Worm (Caenorhabditis elegans): ENCODE data around the gene C35D10.8.

Gene C35D10.8

DNA sequence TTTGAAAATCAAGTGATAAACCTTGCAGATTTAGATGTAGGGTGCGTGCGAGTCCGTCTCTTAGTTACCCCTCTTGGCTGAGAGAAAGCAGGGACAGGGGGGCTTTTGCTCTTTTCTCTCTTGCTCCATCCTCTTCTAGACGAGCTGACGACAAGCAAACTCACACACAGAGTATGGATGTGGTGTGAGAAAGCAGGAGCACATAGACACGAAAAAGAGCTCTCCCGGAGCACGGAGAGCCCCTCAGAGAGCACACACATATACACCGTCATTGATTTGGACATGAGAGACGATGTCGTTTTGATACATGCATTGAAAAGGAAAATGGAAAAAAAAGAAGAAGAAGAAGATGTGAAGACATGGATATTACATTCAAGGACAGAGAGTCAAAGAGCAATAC is 20.6 kb downstream of the C35D10.8 start:
- peak; percentile 21 for TF ChIP-seq ces-1 (GFP tag; optimal IDR thresholded peaks at IDR 0.05)
- TF ChIP-seq nhr-12 (tag; optimal IDR thresholded peaks at IDR 0.05): no peak
- TF ChIP-seq bed-3 (GFP tag; optimal IDR thresholded peaks at IDR 0.05): no peak
- no peak for TF ChIP-seq mep-1 (tag; optimal IDR thresholded peaks at IDR 0.05)

DNA sequence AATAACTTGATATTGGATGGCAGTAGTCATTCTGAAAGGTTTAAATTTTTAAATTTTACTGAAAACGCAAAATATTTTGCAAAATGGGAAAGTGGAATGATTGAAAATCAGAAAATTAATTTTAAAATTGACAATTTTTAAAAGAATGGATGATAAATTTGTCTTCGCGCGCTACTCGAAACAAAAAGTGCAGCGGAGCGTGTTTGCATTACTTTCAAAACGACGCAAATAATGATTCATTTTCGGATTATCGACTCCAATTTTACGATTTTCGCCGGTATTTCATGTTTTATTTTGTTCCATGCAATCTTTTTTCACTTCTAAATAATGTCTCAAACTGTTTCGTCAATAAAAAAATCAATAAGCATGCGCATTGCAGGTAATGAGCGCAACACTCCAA is 23.3 kb downstream of the C35D10.8 start, which contains the start of the genes tost-1 and arx-6:
tost-1 (minus strand) TSS at position 31 of the 400 bp plus-strand sequence.
arx-6 (plus strand) TSS at position 378 of the 400 bp plus-strand sequence.
- TF ChIP-seq lin-32 (GFP tag; optimal IDR thresholded peaks at IDR 0.05) (no peak), bed-3 (GFP tag; optimal IDR thresholded peaks at IDR 0.05) (no peak), elt-3 (tag; optimal IDR thresholded peaks at IDR 0.05) (no peak), ceh-43 (GFP tag; optimal IDR thresholded peaks at IDR 0.05) (no peak), lsy-2 (tag; optimal IDR thresholded peaks at IDR 0.05) (peak; percentile 37), unc-120 (tag; optimal IDR thresholded peaks at IDR 0.05; ENCODE audit: poor library complexity, severe bottlenecking) (no peak), cnd-1 (tag; optimal IDR thresholded peaks at IDR 0.05) (no peak), pha-4 (tag; optimal IDR thresholded peaks at IDR 0.05) (peak; percentile 19), nhr-28 (tag; optimal IDR thresholded peaks at IDR 0.05) (no peak), flh-1 (GFP tag; optimal IDR thresholded peaks at IDR 0.05) (no peak), mep-1 (tag; optimal IDR thresholded peaks at IDR 0.05) (peak; percentile 50)

DNA sequence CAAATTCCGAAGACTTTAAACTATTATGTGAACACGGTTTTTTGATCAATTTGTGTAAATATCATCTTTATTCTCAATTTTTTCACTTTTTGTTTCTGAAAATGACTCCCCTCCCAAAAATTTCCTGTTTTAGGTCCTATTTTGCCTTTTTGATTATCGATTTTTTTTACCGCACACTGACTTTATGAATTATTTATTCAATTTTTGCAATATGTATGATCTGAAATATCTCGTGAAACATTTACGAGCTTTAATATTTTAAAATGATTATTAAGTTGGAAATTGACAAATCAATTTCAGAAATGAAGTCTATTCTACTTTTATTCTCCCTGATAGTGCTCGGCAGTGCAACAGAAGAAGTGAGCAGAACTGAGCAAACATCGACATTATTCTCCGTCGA is 24.4 kb downstream of the C35D10.8 start, which contains the start of gene C35D10.1:
C35D10.1 (plus strand) TSS at position 301 of the 400 bp plus-strand sequence.
- TF ChIP-seq lin-32 (GFP tag; optimal IDR thresholded peaks at IDR 0.05) (no peak), nhr-12 (tag; optimal IDR thresholded peaks at IDR 0.05) (no peak), flh-1 (GFP tag; optimal IDR thresholded peaks at IDR 0.05) (no peak), lsy-2 (tag; optimal IDR thresholded peaks at IDR 0.05) (no peak), ham-2 (GFP tag; optimal IDR thresholded peaks at IDR 0.05) (no peak), blmp-1 (tag; optimal IDR thresholded peaks at IDR 0.05) (no peak), nhr-76 (tag; optimal IDR thresholded peaks at IDR 0.05) (no peak), mls-2 (tag; optimal IDR thresholded peaks at IDR 0.05) (no peak), ceh-39 (tag; optimal IDR thresholded peaks at IDR 0.05) (no peak), bed-3 (GFP tag; optimal IDR thresholded peaks at IDR 0.05) (no peak), elt-1 (tag; optimal IDR thresholded peaks at IDR 0.05; ENCODE audit: borderline replicate concordance, insufficient read depth) (no peak), lin-13 (tag; optimal IDR thresholded peaks at IDR 0.05) (no peak), elt-3 (tag; optimal IDR thresholded peaks at IDR 0.05) (no peak), cnd-1 (tag; optimal IDR thresholded peaks at IDR 0.05) (no peak)

DNA sequence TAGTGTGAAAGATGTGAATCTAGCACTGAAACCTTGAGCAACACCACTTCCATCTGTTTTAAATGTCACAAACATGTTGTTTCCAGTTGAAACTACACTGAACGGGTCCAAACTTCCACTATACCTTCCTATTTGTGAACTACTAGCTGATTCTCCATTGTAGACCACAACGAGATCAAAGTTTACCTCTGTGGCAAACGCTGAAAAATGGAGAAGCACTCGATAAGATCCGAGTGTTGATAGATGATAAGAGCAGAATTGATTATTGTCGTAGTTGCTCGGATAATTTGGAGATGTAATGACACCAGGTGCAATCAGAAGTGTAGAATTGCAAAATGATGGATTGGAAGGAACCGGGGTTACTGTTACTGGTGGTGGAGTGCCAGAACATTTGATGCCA is 26.9 kb downstream of the C35D10.8 start:
- no peak for TF ChIP-seq lin-13 (tag; optimal IDR thresholded peaks at IDR 0.05)
- TF ChIP-seq mls-2 (tag; optimal IDR thresholded peaks at IDR 0.05): no peak
- TF ChIP-seq mep-1 (tag; optimal IDR thresholded peaks at IDR 0.05): no peak
- TF ChIP-seq ztf-11 (tag; optimal IDR thresholded peaks at IDR 0.05): no peak

DNA sequence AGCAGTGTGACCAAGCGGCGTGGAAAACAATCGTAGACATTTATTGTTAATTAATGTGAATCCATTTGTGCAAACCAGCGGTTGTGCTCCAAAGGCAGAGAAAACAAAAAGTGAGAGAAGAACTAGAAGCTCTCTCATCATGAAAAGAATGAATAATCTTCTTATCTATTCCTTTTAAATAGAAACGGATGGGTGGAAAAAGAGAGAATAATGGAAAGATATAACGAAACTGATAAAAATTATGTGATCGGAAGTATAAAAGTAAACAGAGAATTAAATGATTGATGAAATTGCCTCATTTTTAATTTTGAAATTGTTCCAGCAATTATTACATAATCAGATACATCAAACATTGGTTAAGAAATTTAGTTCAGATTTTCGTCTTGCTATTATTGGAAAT is 28.4 kb downstream of the C35D10.8 start, which contains the start of gene clec-5:
clec-5 (minus strand) TSS at position 178 of the 400 bp plus-strand sequence.
- TF ChIP-seq ceh-39 (tag; optimal IDR thresholded peaks at IDR 0.05) (no peak), ceh-83 (GFP tag; optimal IDR thresholded peaks at IDR 0.05) (no peak), ceh-43 (GFP tag; optimal IDR thresholded peaks at IDR 0.05) (no peak), bed-3 (GFP tag; optimal IDR thresholded peaks at IDR 0.05) (no peak), mep-1 (tag; optimal IDR thresholded peaks at IDR 0.05) (no peak), elt-1 (tag; optimal IDR thresholded peaks at IDR 0.05; ENCODE audit: borderline replicate concordance, insufficient read depth) (no peak), ces-1 (GFP tag; optimal IDR thresholded peaks at IDR 0.05) (no peak), flh-1 (GFP tag; optimal IDR thresholded peaks at IDR 0.05) (no peak), M03D4.4 (tag; optimal IDR thresholded peaks at IDR 0.05) (no peak), lin-13 (tag; optimal IDR thresholded peaks at IDR 0.05) (no peak), lin-32 (GFP tag; optimal IDR thresholded peaks at IDR 0.05) (no peak), zip-8 (tag; optimal IDR thresholded peaks at IDR 0.05) (no peak), unc-120 (tag; optimal IDR thresholded peaks at IDR 0.05; ENCODE audit: poor library complexity, severe bottlenecking) (no peak), unc-62 (GFP tag; optimal IDR thresholded peaks at IDR 0.05) (no peak), nhr-237 (tag; optimal IDR thresholded peaks at IDR 0.05) (no peak), mab-5 (tag; optimal IDR thresholded peaks at IDR 0.05) (no peak), nhr-12 (tag; optimal IDR thresholded peaks at IDR 0.05) (no peak), pha-4 (tag; optimal IDR thresholded peaks at IDR 0.05) (no peak), snpc-4 (tag; optimal IDR thresholded peaks at IDR 0.05) (no peak), unc-39 (tag; optimal IDR thresholded peaks at IDR 0.05) (no peak)

DNA sequence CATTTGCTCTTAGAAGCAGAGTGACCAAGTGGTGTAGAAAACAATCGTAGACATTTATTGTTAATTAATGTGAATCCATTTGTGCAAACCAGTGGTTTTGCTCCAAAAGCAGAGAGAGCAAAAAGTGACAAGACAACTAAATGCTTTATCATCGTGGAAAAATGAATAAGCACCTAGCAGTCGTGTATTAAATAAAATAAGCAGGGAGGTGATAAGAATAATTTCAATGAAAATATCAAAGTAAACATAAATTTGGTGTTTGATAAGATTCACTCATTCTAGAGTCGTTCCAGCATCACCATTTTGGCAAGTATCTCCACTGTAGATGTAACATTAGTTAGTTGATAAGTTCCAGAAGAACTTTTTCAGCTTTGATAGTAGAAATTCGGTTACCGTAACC is 32.3 kb downstream of the C35D10.8 start, which contains the start of gene clec-6:
clec-6 (minus strand) TSS at position 154 of the 400 bp plus-strand sequence.
- no peak for TF ChIP-seq lin-13 (tag; optimal IDR thresholded peaks at IDR 0.05)
- TF ChIP-seq nhr-76 (tag; optimal IDR thresholded peaks at IDR 0.05): no peak
- TF ChIP-seq ham-2 (GFP tag; optimal IDR thresholded peaks at IDR 0.05): no peak
- TF ChIP-seq nhr-2 (tag; optimal IDR thresholded peaks at IDR 0.05): no peak
- no peak for TF ChIP-seq mep-1 (tag; optimal IDR thresholded peaks at IDR 0.05)
- TF ChIP-seq zip-8 (tag; optimal IDR thresholded peaks at IDR 0.05): no peak
- no peak for TF ChIP-seq nhr-237 (tag; optimal IDR thresholded peaks at IDR 0.05)
- no peak for TF ChIP-seq snpc-4 (tag; optimal IDR thresholded peaks at IDR 0.05)
- no peak for TF ChIP-seq unc-120 (tag; optimal IDR thresholded peaks at IDR 0.05; ENCODE audit: poor library complexity, severe bottlenecking)
- TF ChIP-seq ceh-83 (GFP tag; optimal IDR thresholded peaks at IDR 0.05): no peak
- no peak for TF ChIP-seq sem-2 (GFP tag; optimal IDR thresholded peaks at IDR 0.05)
- no peak for TF ChIP-seq mab-5 (tag; optimal IDR thresholded peaks at IDR 0.05)
- TF ChIP-seq ztf-11 (tag; optimal IDR thresholded peaks at IDR 0.05): no peak
- TF ChIP-seq mls-2 (tag; optimal IDR thresholded peaks at IDR 0.05): no peak
- no peak for TF ChIP-seq ces-1 (GFP tag; optimal IDR thresholded peaks at IDR 0.05)
- no peak for TF ChIP-seq elt-1 (tag; optimal IDR thresholded peaks at IDR 0.05; ENCODE audit: borderline replicate concordance, insufficient read depth)
- TF ChIP-seq ceh-43 (GFP tag; optimal IDR thresholded peaks at IDR 0.05): no peak

Measured in whole organism, mixed stage, embryonic.